Worm (Caenorhabditis elegans) whole organism, early embryonic: Measurements from ENCODE around the gene rpl-28.

Experiments used
- B0310.2 ChIP-seq: sonication (generic microtip); optimal IDR thresholded peaks from 2 replicates; lab custom pipeline; 2016; ENCODE audit warnings: mild to moderate bottlenecking, missing genetic modification characterization, missing compliant biosample characterization
- F13C5.2 ChIP-seq: sonication (generic microtip); optimal IDR thresholded peaks from 2 replicates; lab custom pipeline; 2017; ENCODE audit warnings: mild to moderate bottlenecking, missing genetic modification characterization, inconsistent platforms, missing compliant biosample characterization
- ama-1 ChIP-seq: fragments of 150-350 bp; optimal IDR thresholded peaks from 2 replicates; lab custom pipeline; 2014
- ceh-36 ChIP-seq: sonication (generic microtip); optimal IDR thresholded peaks from 2 replicates; lab custom pipeline; 2016; ENCODE audit warnings: missing genetic modification characterization, inconsistent platforms, missing compliant biosample characterization
- ets-7 ChIP-seq: sonication (generic microtip); optimal IDR thresholded peaks from 2 replicates; lab custom pipeline; 2016; ENCODE audit warnings: missing genotype, missing genetic modification characterization, missing compliant biosample characterization
- flt-1 ChIP-seq: fragments of 200-800 bp; sonication (Bioruptor generic); IDR thresholded peaks from 2 replicates; pipeline ENCODE4 v1.3.6; 2022; ENCODE audit warnings: missing genetic modification characterization, missing compliant biosample characterization
- hmbx-1 ChIP-seq: sonication (generic microtip); optimal IDR thresholded peaks from 2 replicates; lab custom pipeline; 2016; ENCODE audit warnings: mild to moderate bottlenecking, missing genetic modification characterization, missing compliant biosample characterization
- hmg-4 ChIP-seq: fragments of 200-800 bp; sonication (Bioruptor generic); optimal IDR thresholded peaks from 2 replicates; lab custom pipeline; 2018; ENCODE audit warnings: mild to moderate bottlenecking, missing genetic modification characterization, missing compliant biosample characterization
- hnd-1 ChIP-seq: sonication (generic microtip); optimal IDR thresholded peaks from 2 replicates; lab custom pipeline; 2016; ENCODE audit warnings: missing genetic modification characterization, missing compliant biosample characterization
- pes-1 ChIP-seq: fragments of 200-800 bp; sonication (Bioruptor generic); IDR thresholded peaks from 2 replicates; pipeline ENCODE4 v1.3.6; 2022; ENCODE audit warnings: missing genetic modification reagents, missing genetic modification characterization, missing compliant biosample characterization
- scrt-1 ChIP-seq: fragments of 200-800 bp; sonication (Bioruptor generic); IDR thresholded peaks from 2 replicates; pipeline ENCODE4 v1.3.6; 2022; ENCODE audit warnings: missing genetic modification characterization, missing compliant biosample characterization
- tbx-37 ChIP-seq: fragments of 200-800 bp; sonication (Bioruptor generic); conservative IDR thresholded peaks from 2 replicates; pipeline ENCODE4 v1.3.6; 2022; ENCODE audit warnings: missing genetic modification reagents, missing genetic modification characterization, missing compliant biosample characterization
- tra-4 ChIP-seq: sonication (generic microtip); optimal IDR thresholded peaks from 2 replicates; lab custom pipeline; 2017; ENCODE audit warnings: missing genetic modification characterization, missing compliant biosample characterization

DNA sequence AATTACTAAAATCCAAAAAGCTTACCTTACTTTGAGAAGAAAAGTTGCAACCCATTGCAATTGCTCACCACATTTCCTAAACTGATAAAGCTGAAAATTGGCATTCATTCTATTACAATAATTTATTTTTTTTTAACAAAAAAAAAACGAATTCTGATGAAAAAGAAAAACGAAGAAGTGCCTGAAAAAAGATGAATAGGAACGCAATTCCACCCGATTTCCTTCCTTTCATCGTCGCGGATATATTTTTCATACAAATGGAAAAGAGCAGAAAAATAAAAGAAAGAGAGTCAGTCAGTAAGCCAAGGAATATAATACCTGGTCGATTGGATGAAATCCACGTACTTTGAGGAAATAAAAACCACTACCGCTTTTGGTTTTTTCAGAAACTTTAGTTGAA lies 26.9 kb upstream of the rpl-28 start, which contains the start of gene gpa-13:
- TF ChIP-seq ets-7 (no peak), ama-1 (lab: Kevin White, UChicago) (no peak), hmg-4 (GFP tag; lab: Kevin White, UChicago) (no peak), flt-1 (GFP tag; lab: Robert Waterston, UW) (no peak), scrt-1 (GFP tag; lab: Robert Waterston, UW) (no peak), tbx-37 (GFP tag; lab: Robert Waterston, UW) (no peak), ceh-36 (no peak), tra-4 (no peak), B0310.2 (no peak), pes-1 (GFP tag; lab: Robert Waterston, UW) (no peak), F13C5.2 (tag; lab: Kevin White, UChicago) (no peak), hnd-1 (tag; lab: Kevin White, UChicago) (no peak), hmbx-1 (tag; lab: Kevin White, UChicago) (no peak)
